Worm (Caenorhabditis elegans) whole organism, late embryonic: Measurements from ENCODE around the gene col-119.

Source experiments
- C08G9.2 ChIP-seq: sonication (generic microtip); optimal IDR thresholded peaks from 2 replicates; lab custom pipeline; 2016; ENCODE audit warnings: mild to moderate bottlenecking, missing genetic modification characterization, moderate library complexity, missing compliant biosample characterization
- C38D4.7 ChIP-seq: fragments of 200-800 bp; sonication (Bioruptor generic); optimal IDR thresholded peaks from 2 replicates; lab custom pipeline; 2018; ENCODE audit warnings: mild to moderate bottlenecking, missing genetic modification characterization, moderate library complexity, missing compliant biosample characterization
- F13H6.1 ChIP-seq: sonication (generic microtip); optimal IDR thresholded peaks from 2 replicates; lab custom pipeline; 2016; ENCODE audit warnings: missing genetic modification characterization, missing compliant biosample characterization
- K09A11.1 ChIP-seq: sonication (generic microtip); optimal IDR thresholded peaks from 2 replicates; lab custom pipeline; 2017; ENCODE audit warnings: antibody characterized with exemption, mild to moderate bottlenecking, missing genetic modification characterization, missing compliant biosample characterization; ENCODE audit not compliant: insufficient read depth
- ahr-1 ChIP-seq: sonication (generic microtip); optimal IDR thresholded peaks from 2 replicates; lab custom pipeline; 2016; ENCODE audit warnings: missing genetic modification characterization, missing compliant biosample characterization
- ama-1 ChIP-seq: fragments of 150-350 bp; optimal IDR thresholded peaks from 2 replicates; lab custom pipeline; 2014
- ceh-18 ChIP-seq: sonication (generic microtip); optimal IDR thresholded peaks from 2 replicates; lab custom pipeline; 2016; ENCODE audit warnings: missing genetic modification characterization, missing compliant biosample characterization
- ceh-2 ChIP-seq: sonication (generic microtip); optimal IDR thresholded peaks from 2 replicates; lab custom pipeline; 2016; ENCODE audit warnings: missing genotype, missing genetic modification characterization, missing compliant biosample characterization
- ceh-24 ChIP-seq: sonication (generic microtip); optimal IDR thresholded peaks from 2 replicates; lab custom pipeline; 2016; ENCODE audit warnings: mild to moderate bottlenecking, missing genetic modification characterization, missing compliant biosample characterization
- ceh-34 ChIP-seq: sonication (generic microtip); optimal IDR thresholded peaks from 2 replicates; lab custom pipeline; 2016; ENCODE audit warnings: mild to moderate bottlenecking, missing genetic modification characterization, missing compliant biosample characterization
- ceh-45 ChIP-seq: fragments of 200-800 bp; sonication (Bioruptor generic); IDR thresholded peaks from 2 replicates; pipeline ENCODE4 v1.3.6; 2022; ENCODE audit warnings: missing genetic modification reagents, missing genetic modification characterization, missing compliant biosample characterization
- ceh-48 ChIP-seq: sonication (generic microtip); optimal IDR thresholded peaks from 2 replicates; lab custom pipeline; 2016; ENCODE audit warnings: missing genetic modification characterization, inconsistent platforms, missing compliant biosample characterization
- ceh-9 ChIP-seq: sonication (generic microtip); optimal IDR thresholded peaks from 2 replicates; lab custom pipeline; 2016; ENCODE audit warnings: mild to moderate bottlenecking, missing genetic modification characterization, inconsistent platforms, missing compliant biosample characterization
- che-1 ChIP-seq: sonication (generic microtip); optimal IDR thresholded peaks from 2 replicates; lab custom pipeline; 2016; ENCODE audit warnings: mild to moderate bottlenecking, missing genetic modification characterization, missing compliant biosample characterization
- dmd-4 ChIP-seq: sonication (generic microtip); optimal IDR thresholded peaks from 2 replicates; lab custom pipeline; 2016; ENCODE audit warnings: borderline replicate concordance, missing genetic modification characterization, missing compliant biosample characterization
- dve-1 ChIP-seq: sonication (generic microtip); optimal IDR thresholded peaks from 2 replicates; lab custom pipeline; 2017; ENCODE audit warnings: antibody characterized with exemption, mild to moderate bottlenecking, missing genetic modification characterization, missing compliant biosample characterization
- elt-2 ChIP-seq: sonication (generic microtip); optimal IDR thresholded peaks from 2 replicates; lab custom pipeline; 2016; ENCODE audit warnings: missing genetic modification reagents, missing genetic modification characterization, missing compliant biosample characterization
- elt-4 ChIP-seq: sonication (generic microtip); optimal IDR thresholded peaks from 2 replicates; lab custom pipeline; 2016; ENCODE audit warnings: missing genetic modification characterization, missing compliant biosample characterization
- eyg-1 ChIP-seq: sonication (generic microtip); optimal IDR thresholded peaks from 2 replicates; lab custom pipeline; 2016; ENCODE audit warnings: missing genotype, missing genetic modification characterization, missing compliant biosample characterization
- fax-1 ChIP-seq: sonication (generic microtip); optimal IDR thresholded peaks from 2 replicates; lab custom pipeline; 2016; ENCODE audit warnings: missing genotype, missing genetic modification characterization, missing compliant biosample characterization
- fkh-10 ChIP-seq: fragments of 150-350 bp; optimal IDR thresholded peaks from 2 replicates; lab custom pipeline; 2014; ENCODE audit warnings: missing biosample characterization, missing genetic modification reagents, missing genetic modification characterization
- fkh-6 ChIP-seq: sonication (generic microtip); optimal IDR thresholded peaks from 2 replicates; lab custom pipeline; 2016; ENCODE audit warnings: missing genetic modification characterization, missing compliant biosample characterization
- gmeb-2 ChIP-seq: sonication (generic microtip); optimal IDR thresholded peaks from 2 replicates; lab custom pipeline; 2016; ENCODE audit warnings: missing genetic modification characterization, inconsistent platforms, missing compliant biosample characterization
- hlh-13 ChIP-seq: fragments of 200-800 bp; sonication (Bioruptor generic); optimal IDR thresholded peaks from 2 replicates; lab custom pipeline; 2018; ENCODE audit warnings: mild to moderate bottlenecking, missing genetic modification characterization, missing compliant biosample characterization
- hlh-30 ChIP-seq: sonication (generic microtip); optimal IDR thresholded peaks from 2 replicates; lab custom pipeline; 2017; ENCODE audit warnings: antibody characterized with exemption, missing genetic modification characterization, missing compliant biosample characterization; ENCODE audit not compliant: insufficient read depth
- hlh-6 ChIP-seq: sonication (generic microtip); optimal IDR thresholded peaks from 2 replicates; lab custom pipeline; 2016; ENCODE audit warnings: missing genotype, missing genetic modification characterization, missing compliant biosample characterization
- hlh-8 ChIP-seq: sonication (generic microtip); optimal IDR thresholded peaks from 2 replicates; lab custom pipeline; 2016; ENCODE audit warnings: missing genotype, missing genetic modification characterization, missing compliant biosample characterization
- lim-6 ChIP-seq: sonication (generic microtip); optimal IDR thresholded peaks from 2 replicates; lab custom pipeline; 2016; ENCODE audit warnings: missing genetic modification characterization, missing compliant biosample characterization
- lin-11 ChIP-seq: fragments of 200-800 bp; sonication (Bioruptor generic); optimal IDR thresholded peaks from 2 replicates; lab custom pipeline; 2018; ENCODE audit warnings: mild to moderate bottlenecking, missing genetic modification characterization, missing compliant biosample characterization
- madf-2 ChIP-seq: sonication (generic microtip); optimal IDR thresholded peaks from 2 replicates; lab custom pipeline; 2017; ENCODE audit warnings: missing genetic modification characterization, missing compliant biosample characterization
- mec-3 ChIP-seq: sonication (generic microtip); optimal IDR thresholded peaks from 2 replicates; lab custom pipeline; 2016; ENCODE audit warnings: borderline replicate concordance, missing genetic modification characterization, missing compliant biosample characterization
- nhr-232 ChIP-seq: sonication (generic microtip); optimal IDR thresholded peaks from 2 replicates; lab custom pipeline; 2016; ENCODE audit warnings: missing genetic modification characterization, missing compliant biosample characterization
- odd-2 ChIP-seq: sonication (generic microtip); optimal IDR thresholded peaks from 2 replicates; lab custom pipeline; 2017; ENCODE audit warnings: antibody characterized with exemption, mild to moderate bottlenecking, missing genetic modification characterization, missing compliant biosample characterization
- pat-9 ChIP-seq: fragments of 200-800 bp; sonication (Bioruptor generic); optimal IDR thresholded peaks from 2 replicates; lab custom pipeline; 2018; ENCODE audit warnings: mild to moderate bottlenecking, missing genetic modification characterization, moderate library complexity, missing compliant biosample characterization
- pha-2 ChIP-seq: sonication (generic microtip); optimal IDR thresholded peaks from 2 replicates; lab custom pipeline; 2017; ENCODE audit warnings: mild to moderate bottlenecking, missing genetic modification characterization, missing compliant biosample characterization
- pqm-1 ChIP-seq: sonication (generic microtip); optimal IDR thresholded peaks from 2 replicates; lab custom pipeline; 2016; ENCODE audit warnings: missing genetic modification characterization, missing compliant biosample characterization
- ref-2 ChIP-seq: sonication (generic microtip); optimal IDR thresholded peaks from 2 replicates; lab custom pipeline; 2016; ENCODE audit warnings: missing genetic modification characterization, missing compliant biosample characterization
- sox-2 ChIP-seq: fragments of 200-800 bp; sonication (Bioruptor generic); IDR thresholded peaks from 2 replicates; pipeline ENCODE4 v1.3.6; 2022; ENCODE audit warnings: missing genetic modification reagents, missing genetic modification characterization, missing compliant biosample characterization
- syd-9 ChIP-seq: sonication (generic microtip); optimal IDR thresholded peaks from 2 replicates; lab custom pipeline; 2016; ENCODE audit warnings: mild to moderate bottlenecking, missing genetic modification characterization, moderate library complexity, missing compliant biosample characterization
- tbx-2 ChIP-seq: sonication (generic microtip); optimal IDR thresholded peaks from 2 replicates; lab custom pipeline; 2016; ENCODE audit warnings: missing genetic modification characterization, missing compliant biosample characterization
- tbx-7 ChIP-seq: sonication (generic microtip); optimal IDR thresholded peaks from 2 replicates; lab custom pipeline; 2016; ENCODE audit warnings: missing genotype, missing genetic modification characterization, missing compliant biosample characterization
- unc-3 ChIP-seq, 2 experiments: fragments of 200-800 bp in 1 of 2; sonication (Bioruptor generic) in 1 of 2; sonication (generic microtip) in 1 of 2; conservative IDR thresholded peaks in 1 of 2; optimal IDR thresholded peaks in 1 of 2; 2 replicates each; pipeline versions ENCODE4 v1.3.6 to Lab custom; 2016 to 2022; ENCODE audit warnings: missing compliant biosample characterization in 2 of 2, missing genetic modification characterization in 2 of 2, missing genetic modification reagents in 1 of 2
- unc-55 ChIP-seq: sonication (generic microtip); optimal IDR thresholded peaks from 2 replicates; lab custom pipeline; 2017; ENCODE audit warnings: missing biosample characterization, missing genetic modification reagents, missing genetic modification characterization
- unc-86 ChIP-seq: sonication (generic microtip); optimal IDR thresholded peaks from 2 replicates; lab custom pipeline; 2016; ENCODE audit warnings: missing genetic modification characterization, missing compliant biosample characterization
- ztf-16 ChIP-seq: sonication (generic microtip); optimal IDR thresholded peaks from 2 replicates; lab custom pipeline; 2017; ENCODE audit warnings: missing genetic modification characterization, missing compliant biosample characterization

The col-119 gene

DNA sequence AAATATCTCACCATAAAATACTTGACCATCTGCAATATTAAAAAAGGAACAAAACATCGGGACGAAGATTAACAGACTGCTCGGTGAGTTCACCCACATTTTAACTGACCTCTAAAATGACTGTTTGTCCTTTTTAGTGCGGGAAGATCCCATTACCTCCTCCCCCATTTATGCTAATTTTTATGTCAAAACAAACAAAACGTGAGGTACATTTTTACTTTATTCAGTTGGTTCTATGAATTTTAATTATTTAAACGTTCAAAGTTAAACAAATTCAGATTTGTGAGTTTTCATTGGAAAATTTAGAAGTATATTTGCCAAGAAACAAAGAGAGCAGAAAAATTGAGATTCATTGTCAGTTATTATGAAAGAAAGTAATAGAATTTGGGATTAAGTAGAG is 23.0 kb upstream of the col-119 start, which contains the start of gene C53D6.8:
C53D6.8 (minus strand) TSS at position 101 of the 400 bp plus-strand sequence.
- TF ChIP-seq mec-3 (tag; lab: Kevin White, UChicago) (no peak), ceh-24 (tag; lab: Kevin White, UChicago) (no peak), ahr-1 (no peak), C08G9.2 (no peak), ceh-2 (tag; lab: Kevin White, UChicago) (no peak), pqm-1 (tag; lab: Kevin White, UChicago) (no peak), tbx-7 (tag; lab: Kevin White, UChicago) (no peak), hlh-13 (no peak), ztf-16 (tag; lab: Kevin White, UChicago) (no peak), dmd-4 (no peak), sox-2 (GFP tag; lab: Robert Waterston, UW) (no peak), tbx-2 (no peak), F13H6.1 (tag; lab: Kevin White, UChicago) (no peak), ceh-48 (tag; lab: Kevin White, UChicago) (no peak), ceh-34 (tag; lab: Kevin White, UChicago) (no peak), ceh-9 (no peak), unc-3 (GFP tag; conservative IDR thresholded peaks at IDR 0.05; lab: Robert Waterston, UW) (no peak), unc-3 (tag; optimal IDR thresholded peaks at IDR 0.05; lab: Kevin White, UChicago) (no peak), pat-9 (tag; lab: Kevin White, UChicago) (no peak), dve-1 (tag; lab: Kevin White, UChicago) (no peak)

DNA sequence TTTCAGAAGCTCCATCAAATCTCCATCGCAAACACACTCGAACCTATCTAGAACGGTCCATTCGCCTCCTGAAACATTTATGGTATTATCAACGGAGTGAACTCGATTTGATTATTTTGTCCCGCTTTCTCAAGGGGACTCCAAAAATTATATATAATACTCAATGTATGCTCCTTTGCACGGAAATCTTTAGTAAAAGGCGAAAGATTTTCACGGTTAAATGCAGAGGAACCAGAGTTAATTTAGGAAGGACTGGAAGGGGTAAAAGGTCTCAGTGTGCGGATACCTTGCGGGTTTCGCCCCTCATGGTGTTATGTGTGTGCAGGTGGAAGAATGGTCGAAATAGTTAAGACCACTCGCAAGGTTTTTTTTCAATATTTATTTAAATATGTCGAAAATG is 21.6 kb upstream of the col-119 start:
- no peak for TF ChIP-seq hlh-8 (tag; lab: Kevin White, UChicago)
- TF ChIP-seq eyg-1 (tag; lab: Kevin White, UChicago) = no peak
- TF ChIP-seq ceh-18 (tag; lab: Kevin White, UChicago) = no peak
- TF ChIP-seq che-1 (tag; lab: Kevin White, UChicago) = no peak
- no peak for TF ChIP-seq nhr-232 (tag; lab: Kevin White, UChicago)
- no peak for TF ChIP-seq tbx-2
- TF ChIP-seq fkh-10 (GFP tag; lab: Kevin White, UChicago) = no peak
- TF ChIP-seq C08G9.2 = no peak
- TF ChIP-seq hlh-30 (tag; lab: Kevin White, UChicago) = no peak
- no peak for TF ChIP-seq syd-9 (tag; lab: Kevin White, UChicago)
- TF ChIP-seq ama-1 (lab: Kevin White, UChicago) = no peak
- TF ChIP-seq unc-86 = no peak
- TF ChIP-seq ahr-1 = no peak
- no peak for TF ChIP-seq pat-9 (tag; lab: Kevin White, UChicago)
- no peak for TF ChIP-seq pha-2 (tag; lab: Kevin White, UChicago)
- no peak for TF ChIP-seq elt-4
- TF ChIP-seq gmeb-2 (tag; lab: Kevin White, UChicago) = no peak
- no peak for TF ChIP-seq K09A11.1 (tag; lab: Kevin White, UChicago)
- no peak for TF ChIP-seq lin-11

DNA sequence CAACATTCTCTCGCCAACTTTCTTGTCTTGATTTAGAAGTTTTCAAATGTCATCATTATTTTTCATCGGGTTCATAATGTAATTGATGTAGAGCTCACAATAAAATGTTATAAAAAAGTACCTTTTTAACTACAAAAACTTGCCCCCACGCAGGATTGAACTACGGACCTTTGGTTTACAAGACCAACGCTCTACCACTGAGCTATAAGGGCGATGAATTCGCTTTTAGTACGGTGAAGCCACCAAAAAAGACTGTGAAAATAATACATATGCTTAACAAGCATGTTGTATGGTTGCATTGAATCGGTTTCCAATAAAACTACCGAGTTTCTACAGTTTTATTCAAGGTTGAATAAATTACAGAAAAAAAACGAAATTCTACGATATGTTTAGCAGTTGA is 21.1 kb upstream of the col-119 start:
- TF ChIP-seq hlh-6 (tag; lab: Kevin White, UChicago) (no peak), odd-2 (no peak), fkh-6 (tag; lab: Kevin White, UChicago) (no peak)
- TF ChIP-seq, all 69 proteins: peak for 0

- no peak for TF ChIP-seq K09A11.1 (tag; lab: Kevin White, UChicago)
- no peak for TF ChIP-seq elt-4
- TF ChIP-seq fax-1 (tag; lab: Kevin White, UChicago) = no peak
- no peak for TF ChIP-seq elt-2 (tag; lab: Kevin White, UChicago)
- TF ChIP-seq fkh-10 (GFP tag; lab: Kevin White, UChicago) = no peak
- TF ChIP-seq hlh-8 (tag; lab: Kevin White, UChicago) = no peak
- TF ChIP-seq ceh-18 (tag; lab: Kevin White, UChicago) = no peak
- no peak for TF ChIP-seq pqm-1 (tag; lab: Kevin White, UChicago)
- TF ChIP-seq C38D4.7 (GFP tag; lab: Kevin White, UChicago) = no peak
- no peak for TF ChIP-seq unc-55 (GFP tag; lab: Kevin White, UChicago)
- no peak for TF ChIP-seq ceh-45 (GFP tag; lab: Robert Waterston, UW)
- TF ChIP-seq madf-2 (tag; lab: Kevin White, UChicago) = no peak
- no peak for TF ChIP-seq ahr-1
- no peak for TF ChIP-seq ref-2 (tag; lab: Kevin White, UChicago)
- TF ChIP-seq ceh-34 (tag; lab: Kevin White, UChicago) = no peak
- no peak for TF ChIP-seq lim-6
Measured at ce11 chrIV:8994487-8994886, 14.9 kb upstream of the col-119 start.
